Fruit fly (Drosophila melanogaster): Measurements from ENCODE around the gene Noc1.

Gene Noc1

DNA sequence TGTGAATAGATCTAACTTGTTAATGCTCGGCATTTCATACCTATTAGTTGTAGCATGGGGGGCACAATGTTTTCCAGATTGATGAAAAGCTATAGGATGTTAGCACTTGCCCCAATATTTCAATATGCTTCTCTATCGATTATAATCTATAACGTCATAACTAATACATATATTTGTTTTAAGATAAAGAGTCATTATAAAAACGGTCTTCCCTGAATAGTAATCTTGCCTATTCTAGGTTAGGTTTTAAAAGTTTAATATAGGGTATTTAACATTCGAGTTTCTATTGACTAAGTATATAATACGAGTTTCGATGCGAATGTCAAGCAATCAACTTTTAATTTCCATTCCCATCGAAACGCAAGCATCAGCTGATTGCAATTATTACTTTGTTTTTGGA, 13.4 kb upstream of the Noc1 start, which contains the start of the genes CG6321 and Blos2 (continued):
- TF ChIP-seq repo (GFP tag; optimal IDR thresholded peaks at IDR 0.05) (no peak), CG17186 (GFP tag; optimal IDR thresholded peaks at IDR 0.05) (no peak), Fer1 (GFP tag; optimal IDR thresholded peaks at IDR 0.05) (peak; percentile 87), CG2875 (GFP tag; optimal IDR thresholded peaks at IDR 0.05) (peak; percentile 36), ATbp (GFP tag; optimal IDR thresholded peaks at IDR 0.05) (peak; percentile 64), vvl (GFP tag; IDR thresholded peaks at IDR 0.05) (peak; percentile 88), org-1 (GFP tag; optimal IDR thresholded peaks at IDR 0.05) (peak; percentile 63), NC2α (GFP tag; optimal IDR thresholded peaks at IDR 0.05) (no peak), CG17912 (GFP tag; optimal IDR thresholded peaks at IDR 0.05) (no peak), unpg (GFP tag; optimal IDR thresholded peaks at IDR 0.05) (peak; percentile 87), CG13424 (tag; optimal IDR thresholded peaks at IDR 0.05) (peak; percentile 84), vnd (GFP tag; IDR thresholded peaks at IDR 0.05; ENCODE audit: partially characterized antibody) (no peak), stc (GFP tag; IDR thresholded peaks at IDR 0.05) (peak; percentile 79), CG15479 (GFP tag; optimal IDR thresholded peaks at IDR 0.05) (no peak), grn (GFP tag; optimal IDR thresholded peaks at IDR 0.05) (peak; percentile 21), fd3F (GFP tag; optimal IDR thresholded peaks at IDR 0.05) (peak; percentile 64), CG4282 (GFP tag; optimal IDR thresholded peaks at IDR 0.05) (no peak), p53 (GFP tag; optimal IDR thresholded peaks at IDR 0.05) (no peak), pita (GFP tag; optimal IDR thresholded peaks at IDR 0.05) (no peak), nau (GFP tag; optimal IDR thresholded peaks at IDR 0.05) (peak; percentile 63), Hmx (GFP tag; optimal IDR thresholded peaks at IDR 0.05) (no peak), Dek (tag; optimal IDR thresholded peaks at IDR 0.05) (peak; percentile 73), zfh1 (GFP tag; IDR thresholded peaks at IDR 0.05) (peak; percentile 54), Jarid2 (GFP tag; optimal IDR thresholded peaks at IDR 0.05) (no peak), Opbp (GFP tag; IDR thresholded peaks at IDR 0.05; ENCODE audit: partially characterized antibody) (no peak), sug (tag; optimal IDR thresholded peaks at IDR 0.05) (peak; percentile 79), al (GFP tag; IDR thresholded peaks at IDR 0.05) (peak; percentile 60; the same call in 1 of the 2 replicates), HHEX (GFP tag; optimal IDR thresholded peaks at IDR 0.05) (peak; percentile 72), CG12219 (GFP tag; optimal IDR thresholded peaks at IDR 0.05) (peak; percentile 74), zen2 (GFP tag; IDR thresholded peaks at IDR 0.05; ENCODE audit: partially characterized antibody) (no peak), Side (GFP tag; optimal IDR thresholded peaks at IDR 0.05) (peak; percentile 38), CG12104 (GFP tag; optimal IDR thresholded peaks at IDR 0.05) (peak; percentile 68), CG10565 (GFP tag; optimal IDR thresholded peaks at IDR 0.05) (no peak), CG4404 (GFP tag; IDR thresholded peaks at IDR 0.05) (0 out of 2 replicates have a peak, but pooled peaks have one; percentile 14), dpn (GFP tag; optimal IDR thresholded peaks at IDR 0.05) (peak; percentile 69 to 77), fru (optimal IDR thresholded peaks at IDR 0.05) (no peak), CG7357 (GFP tag; IDR thresholded peaks at IDR 0.05) (peak; percentile 45; the same call in 1 of the 3 replicates), en (GFP tag; optimal IDR thresholded peaks at IDR 0.05) (peak; percentile 27), Sry-δ (GFP tag; optimal IDR thresholded peaks at IDR 0.05) (peak; percentile 2), fd96Cb (tag; optimal IDR thresholded peaks at IDR 0.05) (peak; percentile 76), sim (GFP tag; IDR thresholded peaks at IDR 0.05) (no peak), CG3281 (GFP tag; optimal IDR thresholded peaks at IDR 0.05) (peak; percentile 86), CG34422 (GFP tag; IDR thresholded peaks at IDR 0.05) (0 out of 3 replicates have a peak, but pooled peaks have one; percentile 38), CG3065 (GFP tag; optimal IDR thresholded peaks at IDR 0.05) (no peak), CG6854 (GFP tag; optimal IDR thresholded peaks at IDR 0.05) (peak; percentile 80), E2f2 (GFP tag; IDR thresholded peaks at IDR 0.05) (peak; percentile 58), Kr (GFP tag; optimal IDR thresholded peaks at IDR 0.05) (no peak), gro (GFP tag; optimal IDR thresholded peaks at IDR 0.05) (peak; percentile 5), CG6683 (GFP tag; optimal IDR thresholded peaks at IDR 0.05) (peak; percentile 50), CG34224 (GFP tag; IDR thresholded peaks at IDR 0.05; ENCODE audit: partially characterized antibody) (no peak), Dbx (GFP tag; IDR thresholded peaks at IDR 0.05) (peak; percentile 63; the same call in 2 of the 3 replicates)
